Worm (Caenorhabditis elegans): ENCODE results near the gene Y51A2B.2.

Y51A2B.2 gene

DNA sequence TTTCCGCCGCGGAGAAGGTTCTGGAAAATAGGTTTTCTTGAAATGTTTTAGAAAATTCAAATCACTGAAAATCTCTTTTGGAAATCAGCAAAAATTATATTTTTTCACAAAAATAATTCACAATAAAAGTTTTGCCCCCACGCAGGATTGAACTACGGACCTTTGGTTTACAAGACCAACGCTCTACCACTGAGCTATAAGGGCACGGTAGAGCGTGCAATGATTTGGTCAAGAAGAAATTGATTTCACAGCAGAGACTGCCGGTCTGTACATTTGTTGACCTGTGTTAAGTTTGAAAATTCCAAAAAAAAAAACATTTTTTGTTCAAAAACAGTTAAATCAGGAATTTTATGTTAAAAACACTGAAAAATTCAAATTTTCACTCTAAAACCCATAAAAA is 38.1 kb downstream of the Y51A2B.2 start (continued):
- TF ChIP-seq ama-1 (optimal IDR thresholded peaks at IDR 0.05) = no peak
- TF ChIP-seq ama-1 (GFP tag; optimal IDR thresholded peaks at IDR 0.05) = peak in 1 of 2 experiments; percentile 31
- TF ChIP-seq rcor-1 (GFP tag; IDR thresholded peaks at IDR 0.05) = peak; percentile 28; the same call in 1 of the 2 replicates
- no peak for TF ChIP-seq ztf-3 (GFP tag; optimal IDR thresholded peaks at IDR 0.05)
- no peak for TF ChIP-seq F37B4.10 (GFP tag; IDR thresholded peaks at IDR 0.05)
- TF ChIP-seq F57A8.1 (GFP tag; optimal IDR thresholded peaks at IDR 0.05) = no peak
- TF ChIP-seq lin-54 (GFP tag; optimal IDR thresholded peaks at IDR 0.05) = peak; percentile 19
- no peak for TF ChIP-seq hlh-26 (GFP tag; conservative IDR thresholded peaks at IDR 0.05)
- TF ChIP-seq nhr-27 (tag; optimal IDR thresholded peaks at IDR 0.05) = no peak
- TF ChIP-seq efl-1 (GFP tag; optimal IDR thresholded peaks at IDR 0.05) = no peak
- TF ChIP-seq B0336.3 (GFP tag; IDR thresholded peaks at IDR 0.05) = no peak
- no peak for TF ChIP-seq sdz-38 (tag; optimal IDR thresholded peaks at IDR 0.05)
- no peak for TF ChIP-seq sptf-2 (GFP tag; optimal IDR thresholded peaks at IDR 0.05)
- no peak for TF ChIP-seq sea-2 (GFP tag; IDR thresholded peaks at IDR 0.05)
- no peak for TF ChIP-seq F10E7.11 (tag; optimal IDR thresholded peaks at IDR 0.05)
- no peak for TF ChIP-seq nfya-2 (GFP tag; IDR thresholded peaks at IDR 0.05)
- TF ChIP-seq nfya-1 (tag; optimal IDR thresholded peaks at IDR 0.05; ENCODE audit: borderline replicate concordance, insufficient read depth) = no peak
- no peak for TF ChIP-seq nhr-120 (GFP tag; IDR thresholded peaks at IDR 0.05)
- TF ChIP-seq Y56A3A.18 (GFP tag; IDR thresholded peaks at IDR 0.05) = peak; percentile 77; the same call in 1 of the 2 replicates
- TF ChIP-seq ceh-27 (GFP tag; optimal IDR thresholded peaks at IDR 0.05) = no peak
- peak; percentile 9 for TF ChIP-seq madf-10 (tag; optimal IDR thresholded peaks at IDR 0.05)
- no peak for TF ChIP-seq ceh-79 (tag; optimal IDR thresholded peaks at IDR 0.05)
- no peak for TF ChIP-seq pha-4 (tag; optimal IDR thresholded peaks at IDR 0.05)
- no peak for TF ChIP-seq F55B11.4 (tag; optimal IDR thresholded peaks at IDR 0.05; ENCODE audit: borderline replicate concordance, insufficient read depth)
- TF ChIP-seq Y53G8AR.9 (GFP tag; conservative IDR thresholded peaks at IDR 0.05) = peak; percentile 38; the same call in 1 of the 2 replicates
- TF ChIP-seq athp-1 (tag; optimal IDR thresholded peaks at IDR 0.05) = no peak
- TF ChIP-seq fkh-3 (tag; optimal IDR thresholded peaks at IDR 0.05) = no peak
- TF ChIP-seq unc-62 (GFP tag; optimal IDR thresholded peaks at IDR 0.05) = no peak
- no peak for TF ChIP-seq repo-1 (tag; optimal IDR thresholded peaks at IDR 0.05)
- TF ChIP-seq dox-1 (GFP tag; IDR thresholded peaks at IDR 0.05) = peak; percentile 51; the same call in 1 of the 2 replicates
- TF ChIP-seq mel-28 (tag; optimal IDR thresholded peaks at IDR 0.05; ENCODE audit: borderline replicate concordance) = no peak

DNA sequence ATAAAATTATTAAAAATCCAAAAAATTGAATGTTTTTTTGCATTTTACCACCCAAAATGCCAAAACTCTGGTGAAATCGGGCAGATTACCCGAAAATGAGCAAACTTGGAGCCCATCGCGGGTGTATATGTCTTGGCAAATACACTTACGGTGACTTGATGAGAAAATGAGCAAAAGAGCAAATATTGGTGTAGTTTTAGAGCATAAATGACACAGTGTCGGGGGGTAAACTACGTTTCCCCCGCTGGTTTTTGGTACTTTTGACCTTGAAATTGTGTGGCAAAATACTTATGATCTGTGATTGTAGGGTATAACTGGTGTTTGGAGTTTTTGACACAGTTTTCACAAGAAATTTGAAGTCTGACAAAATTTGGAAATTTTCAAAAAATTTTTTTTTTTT is 38.6 kb downstream of the Y51A2B.2 start, which contains the start of gene ZK262.2:
ZK262.2 (minus strand) TSS at position 101 of the 400 bp plus-strand sequence.
- TF ChIP-seq dpl-1 (GFP tag; optimal IDR thresholded peaks at IDR 0.05) (no peak), snpc-1.1 (tag; optimal IDR thresholded peaks at IDR 0.05; ENCODE audit: insufficient read depth) (no peak), bed-2 (GFP tag; IDR thresholded peaks at IDR 0.05) (no peak), mxl-1 (tag; optimal IDR thresholded peaks at IDR 0.05) (no peak), Y53G8AR.9 (GFP tag; conservative IDR thresholded peaks at IDR 0.05) (no peak), nhr-80 (tag; optimal IDR thresholded peaks at IDR 0.05) (no peak), ceh-27 (GFP tag; optimal IDR thresholded peaks at IDR 0.05) (no peak), pbrm-1 (GFP tag; IDR thresholded peaks at IDR 0.05) (no peak), nfya-2 (GFP tag; IDR thresholded peaks at IDR 0.05) (no peak), F55B11.4 (tag; optimal IDR thresholded peaks at IDR 0.05; ENCODE audit: borderline replicate concordance, insufficient read depth) (no peak), K11D2.4 (GFP tag; IDR thresholded peaks at IDR 0.05) (no peak)

DNA sequence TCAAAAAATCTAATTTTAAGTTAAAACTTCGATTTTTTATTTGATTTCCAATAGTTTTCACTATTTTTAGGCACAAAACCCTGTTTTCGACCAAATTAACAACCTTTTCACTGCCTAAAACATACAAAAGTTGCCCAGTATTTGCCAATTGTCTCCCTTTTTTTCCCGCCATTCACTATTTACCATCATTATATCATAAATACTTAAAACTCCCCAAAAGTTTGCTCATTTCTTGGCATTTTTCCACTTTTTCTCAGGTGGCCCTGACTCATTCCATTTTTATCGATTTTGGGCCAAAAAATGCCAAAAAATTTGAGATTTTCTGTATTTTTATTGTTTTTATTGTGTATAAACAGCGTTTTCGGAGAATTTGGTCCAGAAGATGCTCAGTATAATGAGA is 39.8 kb downstream of the Y51A2B.2 start, which contains the start of gene txt-8:
txt-8 (plus strand) TSS at position 301 of the 400 bp plus-strand sequence.
- TF ChIP-seq let-526 (GFP tag; IDR thresholded peaks at IDR 0.05) (no peak), B0261.1 (tag; optimal IDR thresholded peaks at IDR 0.05) (no peak), C06A6.2 (GFP tag; conservative IDR thresholded peaks at IDR 0.05) (no peak), hlh-12 (tag; optimal IDR thresholded peaks at IDR 0.05) (no peak), hsf-1 (GFP tag; IDR thresholded peaks at IDR 0.05) (no peak), mel-28 (tag; optimal IDR thresholded peaks at IDR 0.05; ENCODE audit: borderline replicate concordance) (no peak), cebp-2 (GFP tag; IDR thresholded peaks at IDR 0.05) (no peak)

Data from whole organism, young adult.